Worm (Caenorhabditis elegans): ENCODE data around the gene K08C7.6.

DNA sequence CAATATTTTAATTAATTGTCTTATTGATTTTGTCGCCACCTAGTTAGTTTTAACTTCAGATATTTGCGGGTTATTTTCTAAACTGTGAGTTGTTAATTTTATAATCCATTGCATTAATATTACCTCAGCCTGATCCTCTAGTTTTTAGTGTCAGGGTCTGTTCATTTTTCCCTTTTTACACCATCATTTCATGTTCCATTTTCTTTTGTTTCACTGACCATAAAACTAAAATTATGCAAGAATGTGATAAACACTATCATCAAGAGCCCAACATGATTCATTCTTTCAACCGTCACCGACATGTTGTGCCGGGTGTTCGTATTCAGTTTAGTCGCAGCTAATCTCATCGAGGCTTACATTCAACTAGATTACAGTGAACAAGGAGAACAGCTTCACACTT lies 46.7 kb downstream of the K08C7.6 start, which contains the start of gene F56C4.2:
- TF ChIP-seq ztf-29 (GFP tag; IDR thresholded peaks at IDR 0.05): no peak
- TF ChIP-seq flt-1 (GFP tag; IDR thresholded peaks at IDR 0.05): no peak
- no peak for TF ChIP-seq tab-1 (GFP tag; IDR thresholded peaks at IDR 0.05)
- TF ChIP-seq T22C8.4 (GFP tag; IDR thresholded peaks at IDR 0.05): no peak
- TF ChIP-seq med-1 (GFP tag; optimal IDR thresholded peaks at IDR 0.05; ENCODE audit: insufficient read depth): no peak
- no peak for TF ChIP-seq klf-2 (GFP tag; conservative IDR thresholded peaks at IDR 0.05)
- no peak for TF ChIP-seq cog-1 (tag; optimal IDR thresholded peaks at IDR 0.05)
- no peak for TF ChIP-seq ref-1 (GFP tag; conservative IDR thresholded peaks at IDR 0.05)
